Worm (Caenorhabditis elegans): ENCODE data around the gene twk-35.

- TF ChIP-seq pha-4 (GFP tag; IDR thresholded peaks at IDR 0.05) (no peak), pha-4 (tag; optimal IDR thresholded peaks at IDR 0.05) (no peak), pqm-1 (tag; optimal IDR thresholded peaks at IDR 0.05) (no peak), dmd-6 (GFP tag; IDR thresholded peaks at IDR 0.05) (no peak), daf-12 (tag; optimal IDR thresholded peaks at IDR 0.05) (no peak)
Observed at ce11 chrV:20850580-20850979, 12.2 kb upstream of the twk-35 start, which contains the start of gene clec-264.

All from whole organism, L4 larva.